Fruit fly (Drosophila melanogaster): Measurements from ENCODE around the gene CG33722.
A peak's percentile ranks its signal among the peaks of the same experiment; 100 is the strongest.

Gene CG33722

dm6 chr3R:8243720-8244119, at the start of gene CG33722, which contains the start of the genes CG9636 and CG18749 (continued):
- TF ChIP-seq CoRest (tag; optimal IDR thresholded peaks at IDR 0.05) (peak; percentile 80), CG12391 (tag; optimal IDR thresholded peaks at IDR 0.05) (peak; percentile 86), nerfin-1 (tag; optimal IDR thresholded peaks at IDR 0.05) (peak; percentile 72), bigmax (GFP tag; optimal IDR thresholded peaks at IDR 0.05) (no peak), crp (GFP tag; optimal IDR thresholded peaks at IDR 0.05) (peak in 1 of 2 experiments; percentile 38), CG32532 (GFP tag; IDR thresholded peaks at IDR 0.05) (peak; percentile 77), Xbp1 (GFP tag; optimal IDR thresholded peaks at IDR 0.05) (peak; percentile 78), stc (GFP tag; IDR thresholded peaks at IDR 0.05) (0 out of 2 replicates have a peak, but pooled peaks have one; percentile 46), inv (GFP tag; IDR thresholded peaks at IDR 0.05; ENCODE audit: partially characterized antibody) (peak; percentile 92), CG15269 (tag; optimal IDR thresholded peaks at IDR 0.05) (peak; percentile 61), Bgb (GFP tag; IDR thresholded peaks at IDR 0.05; ENCODE audit: partially characterized antibody) (peak; percentile 93), CG31388 (GFP tag; optimal IDR thresholded peaks at IDR 0.05) (no peak), zen (tag; optimal IDR thresholded peaks at IDR 0.05) (peak; percentile 70), Poxn (GFP tag; IDR thresholded peaks at IDR 0.05) (no peak), CG3065 (GFP tag; optimal IDR thresholded peaks at IDR 0.05) (peak; percentile 24), Ravus (GFP tag; IDR thresholded peaks at IDR 0.05) (no peak), CG11398 (GFP tag; optimal IDR thresholded peaks at IDR 0.05) (no peak), vvl (GFP tag; IDR thresholded peaks at IDR 0.05) (peak; percentile 81), CG43689 (GFP tag; IDR thresholded peaks at IDR 0.05) (no peak), Ptx1 (GFP tag; IDR thresholded peaks at IDR 0.05) (peak; percentile 70), lilli (GFP tag; optimal IDR thresholded peaks at IDR 0.05) (peak; percentile 87), Deaf1 (tag; optimal IDR thresholded peaks at IDR 0.05) (peak; percentile 37), lab (GFP tag; optimal IDR thresholded peaks at IDR 0.05) (no peak), cas (GFP tag; IDR thresholded peaks at IDR 0.05) (no peak), cad (GFP tag; optimal IDR thresholded peaks at IDR 0.05) (no peak), Mrtf (GFP tag; IDR thresholded peaks at IDR 0.05) (no peak), ab (GFP tag; optimal IDR thresholded peaks at IDR 0.05) (no peak), bbx (GFP tag; IDR thresholded peaks at IDR 0.05; ENCODE audit: partially characterized antibody) (peak; percentile 89), Hmx (GFP tag; optimal IDR thresholded peaks at IDR 0.05) (no peak), CG14710 (tag; optimal IDR thresholded peaks at IDR 0.05) (peak; percentile 87), tx (GFP tag; optimal IDR thresholded peaks at IDR 0.05) (no peak), CG18764 (GFP tag; optimal IDR thresholded peaks at IDR 0.05) (peak; percentile 65), CG14014 (GFP tag; IDR thresholded peaks at IDR 0.05) (peak; percentile 55; the same call in 1 of the 2 replicates), Dref (GFP tag; IDR thresholded peaks at IDR 0.05) (peak; percentile 78), Taf1 (GFP tag; IDR thresholded peaks at IDR 0.05) (no peak), dysf (GFP tag; IDR thresholded peaks at IDR 0.05) (peak; percentile 53; the same call in 2 of the 3 replicates), pnt (GFP tag; optimal IDR thresholded peaks at IDR 0.05) (peak; percentile 18), schlank (tag; optimal IDR thresholded peaks at IDR 0.05) (no peak), CG6175 (GFP tag; IDR thresholded peaks at IDR 0.05) (no peak), tna (GFP tag; IDR thresholded peaks at IDR 0.05; ENCODE audit: partially characterized antibody) (peak; percentile 87; the same call in 1 of the 2 replicates), Hmr (GFP tag; optimal IDR thresholded peaks at IDR 0.05) (peak; percentile 70), CG2116 (GFP tag; optimal IDR thresholded peaks at IDR 0.05) (peak; percentile 93), CG9727 (GFP tag; optimal IDR thresholded peaks at IDR 0.05) (peak; percentile 76), maf-S (GFP tag; optimal IDR thresholded peaks at IDR 0.05) (no peak), chinmo (GFP tag; IDR thresholded peaks at IDR 0.05; ENCODE audit: partially characterized antibody) (peak; percentile 91; the same call in 3 of the 4 replicates), gsb-n (tag; optimal IDR thresholded peaks at IDR 0.05) (peak; percentile 67), CG10565 (GFP tag; optimal IDR thresholded peaks at IDR 0.05) (no peak), CG4328 (GFP tag; optimal IDR thresholded peaks at IDR 0.05) (peak; percentile 7), ara (GFP tag; IDR thresholded peaks at IDR 0.05) (peak; percentile 43; the same call in 1 of the 2 replicates), ci (GFP tag; IDR thresholded peaks at IDR 0.05) (peak; percentile 68; the same call in 2 of the 3 replicates), Dbx (GFP tag; IDR thresholded peaks at IDR 0.05) (peak; percentile 75; the same call in 2 of the 3 replicates)
